Fruit fly (Drosophila melanogaster): ENCODE measurements around the gene pn.

The pn gene

dm6 chrX:2134226-2134880, 46.7 kb upstream of the pn start (continued):
- TF ChIP-seq exex (tag; optimal IDR thresholded peaks at IDR 0.05), result no peak
- TF ChIP-seq disco-r (GFP tag; optimal IDR thresholded peaks at IDR 0.05), result no peak
- no peak for TF ChIP-seq tna (GFP tag; IDR thresholded peaks at IDR 0.05; ENCODE audit: partially characterized antibody)
- peak; percentile 34 for TF ChIP-seq CG4854 (GFP tag; optimal IDR thresholded peaks at IDR 0.05)
- no peak for TF ChIP-seq Bdp1 (GFP tag; optimal IDR thresholded peaks at IDR 0.05)
- TF ChIP-seq CG17829 (tag; optimal IDR thresholded peaks at IDR 0.05), result peak; percentile 64
- TF ChIP-seq Bgb (GFP tag; IDR thresholded peaks at IDR 0.05; ENCODE audit: partially characterized antibody), result no peak
- TF ChIP-seq CG6689 (GFP tag; IDR thresholded peaks at IDR 0.05), result peak; percentile 65
- peak; percentile 54 for TF ChIP-seq ems (GFP tag; optimal IDR thresholded peaks at IDR 0.05)
- no peak for TF ChIP-seq inv (GFP tag; IDR thresholded peaks at IDR 0.05; ENCODE audit: partially characterized antibody)
- TF ChIP-seq caup (GFP tag; optimal IDR thresholded peaks at IDR 0.05; ENCODE audit: severe bottlenecking), result peak; percentile 49
- no peak for TF ChIP-seq amos (GFP tag; IDR thresholded peaks at IDR 0.05; ENCODE audit: partially characterized antibody)
- 0 out of 2 replicates have a peak, but pooled peaks have one; percentile 24 for TF ChIP-seq sob (GFP tag; IDR thresholded peaks at IDR 0.05)
- TF ChIP-seq CG3163 (GFP tag; optimal IDR thresholded peaks at IDR 0.05), result peak; percentile 9
- TF ChIP-seq CG10147 (GFP tag; optimal IDR thresholded peaks at IDR 0.05), result peak; percentile 55
- peak; percentile 50 for TF ChIP-seq Antp (GFP tag; optimal IDR thresholded peaks at IDR 0.05)
- no peak for TF ChIP-seq CG14860 (GFP tag; IDR thresholded peaks at IDR 0.05; ENCODE audit: partially characterized antibody)
- peak; percentile 66 for TF ChIP-seq CG1529 (GFP tag; optimal IDR thresholded peaks at IDR 0.05)
- TF ChIP-seq bowl (GFP tag; IDR thresholded peaks at IDR 0.05), result no peak
- no peak for TF ChIP-seq CG18011 (GFP tag; optimal IDR thresholded peaks at IDR 0.05)
- peak; percentile 24 for TF ChIP-seq Myb (GFP tag; optimal IDR thresholded peaks at IDR 0.05)
- peak; percentile 86 for TF ChIP-seq CG1603 (tag; optimal IDR thresholded peaks at IDR 0.05)
- peak; percentile 27 for TF ChIP-seq luna (GFP tag; optimal IDR thresholded peaks at IDR 0.05)
- peak; percentile 18; the same call in 1 of the 2 replicates for TF ChIP-seq esg (GFP tag; conservative IDR thresholded peaks at IDR 0.05)
- peak; percentile 26 for TF ChIP-seq run (tag; optimal IDR thresholded peaks at IDR 0.05)
- peak; percentile 16 for TF ChIP-seq nom (GFP tag; optimal IDR thresholded peaks at IDR 0.05)
- peak; percentile 55 for TF ChIP-seq CG15514 (GFP tag; optimal IDR thresholded peaks at IDR 0.05)
- no peak for TF ChIP-seq Hey (tag; optimal IDR thresholded peaks at IDR 0.05)
- TF ChIP-seq Ets65A (GFP tag), result peak; percentile 95
- TF ChIP-seq so (GFP tag; IDR thresholded peaks at IDR 0.05), result 0 out of 3 replicates have a peak, but pooled peaks have one; percentile 35
- TF ChIP-seq slbo (GFP tag; IDR thresholded peaks at IDR 0.05), result peak; percentile 58
- TF ChIP-seq fd102C (GFP tag; optimal IDR thresholded peaks at IDR 0.05), result no peak
- peak; percentile 38 for TF ChIP-seq CG10431 (GFP tag; optimal IDR thresholded peaks at IDR 0.05)
- TF ChIP-seq tx (GFP tag; optimal IDR thresholded peaks at IDR 0.05), result peak; percentile 42
- peak; percentile 66 for TF ChIP-seq CG2120 (GFP tag; optimal IDR thresholded peaks at IDR 0.05)
- peak; percentile 28 for TF ChIP-seq CG6854 (GFP tag; optimal IDR thresholded peaks at IDR 0.05)
- peak; percentile 4 for TF ChIP-seq Deaf1 (tag; optimal IDR thresholded peaks at IDR 0.05)
- peak; percentile 81 for TF ChIP-seq lab (GFP tag; optimal IDR thresholded peaks at IDR 0.05)
- TF ChIP-seq CoRest (tag; optimal IDR thresholded peaks at IDR 0.05), result peak; percentile 68
- peak; percentile 27 for TF ChIP-seq HLH54F (GFP tag; optimal IDR thresholded peaks at IDR 0.05)
- peak; percentile 78 for TF ChIP-seq CG18262 (tag; optimal IDR thresholded peaks at IDR 0.05)
- peak; percentile 34 for TF ChIP-seq tio (GFP tag; optimal IDR thresholded peaks at IDR 0.05)
- TF ChIP-seq CG13624 (GFP tag; optimal IDR thresholded peaks at IDR 0.05), result peak; percentile 28
- no peak for TF ChIP-seq HmgD (GFP tag; optimal IDR thresholded peaks at IDR 0.05)
- peak; percentile 1 for TF ChIP-seq CG33213 (GFP tag; optimal IDR thresholded peaks at IDR 0.05)
- TF ChIP-seq CkIIα-i1 (GFP tag; IDR thresholded peaks at IDR 0.05), result no peak
- TF ChIP-seq NC2β (GFP tag; optimal IDR thresholded peaks at IDR 0.05), result peak; percentile 62
- no peak for TF ChIP-seq Opbp (GFP tag; IDR thresholded peaks at IDR 0.05; ENCODE audit: partially characterized antibody)
- peak; percentile 56 for TF ChIP-seq Ssrp (tag; optimal IDR thresholded peaks at IDR 0.05)
